Worm (Caenorhabditis elegans) whole organism, L3 larva: ENCODE results near the gene F53A9.8.

ENCODE experiments used
- ZK546.5 ChIP-seq: sonication (generic microtip); optimal IDR thresholded peaks from 2 replicates; lab custom pipeline; 2017; ENCODE audit warnings: missing biosample characterization, missing genetic modification characterization
- aly-2 ChIP-seq: fragments of 150-350 bp; optimal IDR thresholded peaks from 2 replicates; lab custom pipeline; 2014; ENCODE audit warnings: missing biosample characterization, missing genetic modification characterization
- ama-1 ChIP-seq: fragments of 150-350 bp; optimal IDR thresholded peaks from 2 replicates; lab custom pipeline; 2018
- ceh-16 ChIP-seq: sonication (generic microtip); optimal IDR thresholded peaks from 2 replicates; lab custom pipeline; 2017; ENCODE audit warnings: missing biosample characterization, missing genetic modification characterization
- daf-12 ChIP-seq: fragments of 150-350 bp; optimal IDR thresholded peaks from 2 replicates; lab custom pipeline; 2014; ENCODE audit warnings: missing biosample characterization, missing genetic modification reagents, missing genetic modification characterization
- egl-27 ChIP-seq: sonication (generic microtip); optimal IDR thresholded peaks from 4 replicates; lab custom pipeline; 2017; ENCODE audit warnings: missing biosample characterization, missing genetic modification reagents, missing genetic modification characterization
- egl-5 ChIP-seq: fragments of 150-350 bp; optimal IDR thresholded peaks from 2 replicates; lab custom pipeline; 2017; ENCODE audit warnings: missing biosample characterization, missing genetic modification reagents, missing genetic modification characterization, inconsistent platforms
- elt-1 ChIP-seq: fragments of 150-350 bp; optimal IDR thresholded peaks from 2 replicates; lab custom pipeline; 2014; ENCODE audit warnings: missing biosample characterization, missing genetic modification characterization
- elt-2 ChIP-seq: sonication (generic microtip); optimal IDR thresholded peaks from 2 replicates; lab custom pipeline; 2016; ENCODE audit warnings: missing genetic modification reagents, mild to moderate bottlenecking, missing genetic modification characterization, missing compliant biosample characterization
- elt-3 ChIP-seq, 3 experiments: fragments of 150-350 bp in 1 of 3; sonication (generic microtip) in 2 of 3; optimal IDR thresholded peaks; 2 replicates in 2 of 3; 4 replicates in 1 of 3; lab custom pipeline; 2014 to 2017; ENCODE audit warnings: missing biosample characterization in 3 of 3, missing genetic modification characterization in 3 of 3
- fkh-10 ChIP-seq: sonication (generic microtip); optimal IDR thresholded peaks from 2 replicates; lab custom pipeline; 2017; ENCODE audit warnings: missing biosample characterization, missing genetic modification reagents, missing genetic modification characterization
- jun-1 ChIP-seq: fragments of 150-350 bp; optimal IDR thresholded peaks from 2 replicates; lab custom pipeline; 2014; ENCODE audit warnings: missing biosample characterization, missing genetic modification reagents, missing genetic modification characterization
- lin-39 ChIP-seq: fragments of 150-350 bp; optimal IDR thresholded peaks from 2 replicates; lab custom pipeline; 2018; ENCODE audit warnings: missing biosample characterization, missing genetic modification reagents, missing genetic modification characterization
- lsy-12 ChIP-seq: sonication (generic microtip); optimal IDR thresholded peaks from 2 replicates; lab custom pipeline; 2016; ENCODE audit warnings: mild to moderate bottlenecking, missing genetic modification characterization, missing compliant biosample characterization
- mdl-1 ChIP-seq: fragments of 150-350 bp; optimal IDR thresholded peaks from 2 replicates; lab custom pipeline; 2014; ENCODE audit warnings: missing biosample characterization, missing genetic modification characterization
- mml-1 ChIP-seq: fragments of 150-350 bp; sonication (generic microtip); optimal IDR thresholded peaks from 3 replicates; lab custom pipeline; 2014; ENCODE audit warnings: missing biosample characterization, missing genetic modification characterization
- nfya-1 ChIP-seq: sonication (generic microtip); optimal IDR thresholded peaks from 2 replicates; lab custom pipeline; 2017; ENCODE audit warnings: missing genetic modification characterization, mild to moderate bottlenecking, missing compliant biosample characterization, antibody characterized with exemption, moderate library complexity; ENCODE audit not compliant: insufficient read depth
- nhr-23 ChIP-seq: fragments of 150-350 bp; optimal IDR thresholded peaks from 2 replicates; lab custom pipeline; 2014; ENCODE audit warnings: missing biosample characterization, missing genetic modification reagents, missing genetic modification characterization
- nhr-237 ChIP-seq: fragments of 150-350 bp; optimal IDR thresholded peaks from 2 replicates; lab custom pipeline; 2014; ENCODE audit warnings: missing biosample characterization, missing genetic modification characterization
- nhr-25 ChIP-seq: sonication (generic microtip); optimal IDR thresholded peaks from 2 replicates; lab custom pipeline; 2017; ENCODE audit warnings: missing biosample characterization, missing genetic modification characterization
- nhr-28 ChIP-seq: fragments of 150-350 bp; optimal IDR thresholded peaks from 2 replicates; lab custom pipeline; 2014; ENCODE audit warnings: missing biosample characterization, missing genetic modification characterization
- nhr-76 ChIP-seq: fragments of 150-350 bp; sonication (generic microtip); optimal IDR thresholded peaks from 5 replicates; lab custom pipeline; 2014; ENCODE audit warnings: missing biosample characterization, missing genetic modification characterization
- pha-4 ChIP-seq: fragments of 150-350 bp; optimal IDR thresholded peaks from 2 replicates; lab custom pipeline; 2014; ENCODE audit warnings: missing biosample characterization, missing genetic modification reagents, missing genetic modification characterization
- pqm-1 ChIP-seq: fragments of 150-350 bp; optimal IDR thresholded peaks from 2 replicates; lab custom pipeline; 2017; ENCODE audit warnings: missing biosample characterization, missing genetic modification characterization, inconsistent platforms
- skn-1 ChIP-seq: fragments of 150-350 bp; optimal IDR thresholded peaks from 2 replicates; lab custom pipeline; 2014; ENCODE audit warnings: missing biosample characterization, missing genetic modification characterization
- snpc-4 ChIP-seq: fragments of 150-350 bp; optimal IDR thresholded peaks from 2 replicates; lab custom pipeline; 2014; ENCODE audit warnings: missing biosample characterization, missing genetic modification characterization
- tbx-2 ChIP-seq: sonication (generic microtip); optimal IDR thresholded peaks from 2 replicates; lab custom pipeline; 2016; ENCODE audit warnings: mild to moderate bottlenecking, missing genetic modification characterization, missing compliant biosample characterization
- unc-39 ChIP-seq: sonication (generic microtip); optimal IDR thresholded peaks from 4 replicates; lab custom pipeline; 2017; ENCODE audit warnings: missing biosample characterization, missing genetic modification characterization
- unc-62 ChIP-seq: fragments of 150-350 bp; sonication (generic microtip); optimal IDR thresholded peaks from 4 replicates; lab custom pipeline; 2014; ENCODE audit warnings: missing biosample characterization, missing genetic modification reagents, missing genetic modification characterization
- zag-1 ChIP-seq: fragments of 150-350 bp; optimal IDR thresholded peaks from 2 replicates; lab custom pipeline; 2014; ENCODE audit warnings: missing biosample characterization, missing genetic modification characterization

The F53A9.8 gene

DNA sequence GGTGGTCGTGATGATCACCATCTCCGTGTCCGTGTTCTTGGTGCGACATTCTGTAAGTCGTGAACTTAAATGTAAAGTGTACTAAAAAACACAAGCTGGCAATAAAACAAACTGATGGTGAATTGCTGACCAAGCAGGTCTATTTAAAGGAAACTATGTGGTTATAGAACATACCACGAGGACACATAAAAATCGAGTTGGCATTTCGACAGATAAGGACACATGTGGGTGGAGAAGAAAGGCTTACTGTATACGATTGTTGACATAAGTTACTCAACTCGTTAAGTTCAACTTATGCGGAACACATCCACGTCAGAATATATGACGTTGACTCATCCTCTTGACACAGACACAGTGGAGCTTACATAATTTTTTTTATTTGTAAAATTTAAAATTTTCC, at the start of gene F53A9.8:
Gene F53A9.8 (minus strand): TSS at position 49 of the 400 bp plus-strand sequence.
- peak; percentile 71 for TF ChIP-seq pha-4 (tag; lab: Kevin White, UChicago)
- no peak for TF ChIP-seq egl-27 (tag; lab: Kevin White, UChicago)
- peak; percentile 75 for TF ChIP-seq elt-2
- TF ChIP-seq pqm-1 = peak; percentile 61

DNA sequence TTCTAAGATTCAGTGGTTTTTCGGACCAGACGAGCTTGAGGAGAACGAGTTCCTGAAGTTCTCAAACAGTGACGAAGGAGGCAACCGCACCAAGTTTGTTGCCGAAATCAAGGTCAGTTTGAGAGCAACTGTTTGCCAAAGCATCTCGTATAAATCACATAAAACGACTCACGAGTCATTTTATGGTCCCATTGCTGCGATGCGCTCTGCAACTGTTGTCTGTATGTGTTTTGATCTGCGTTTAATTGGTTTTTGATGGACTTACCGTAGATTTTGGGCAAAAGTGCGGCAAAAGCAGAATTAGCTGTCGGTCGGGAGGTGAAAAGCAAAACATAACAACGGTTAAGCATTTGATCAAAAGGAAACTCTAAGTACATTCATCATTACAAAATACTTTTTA, 45.3 kb upstream of the F53A9.8 start:
- TF ChIP-seq egl-5 = peak; percentile 98
- no peak for TF ChIP-seq unc-39 (tag; lab: Kevin White, UChicago)

DNA sequence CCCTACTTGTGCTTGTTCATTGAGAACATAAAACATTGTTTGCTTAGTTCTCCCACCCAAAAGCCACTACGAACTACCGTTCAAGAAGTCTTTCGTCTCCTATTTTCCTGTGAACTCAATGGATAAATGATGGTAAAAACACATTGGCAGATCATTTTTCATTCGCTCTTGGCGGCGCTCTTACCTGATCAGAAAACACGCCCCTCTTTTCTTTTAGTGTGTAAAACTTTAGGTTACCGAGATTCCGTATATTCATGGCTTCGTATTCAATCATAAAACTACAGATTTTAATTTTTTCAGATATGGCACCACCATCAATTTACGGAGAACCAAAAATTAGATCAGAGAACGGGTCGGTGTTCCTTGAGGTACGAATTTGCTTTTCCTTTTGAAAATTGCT, 44.9 kb upstream of the F53A9.8 start, which contains the start of gene zig-12:
Gene zig-12 (plus strand): TSS at position 301 of the 400 bp plus-strand sequence.
- TF ChIP-seq lin-39 (tag; lab: Kevin White, UChicago) (no peak), ama-1 (lab: Kevin White, UChicago) (no peak), nhr-76 (tag; lab: Kevin White, UChicago) (no peak), aly-2 (tag; lab: Kevin White, UChicago) (no peak), tbx-2 (tag; lab: Kevin White, UChicago) (no peak), pqm-1 (no peak), egl-27 (tag; lab: Kevin White, UChicago) (no peak)

DNA sequence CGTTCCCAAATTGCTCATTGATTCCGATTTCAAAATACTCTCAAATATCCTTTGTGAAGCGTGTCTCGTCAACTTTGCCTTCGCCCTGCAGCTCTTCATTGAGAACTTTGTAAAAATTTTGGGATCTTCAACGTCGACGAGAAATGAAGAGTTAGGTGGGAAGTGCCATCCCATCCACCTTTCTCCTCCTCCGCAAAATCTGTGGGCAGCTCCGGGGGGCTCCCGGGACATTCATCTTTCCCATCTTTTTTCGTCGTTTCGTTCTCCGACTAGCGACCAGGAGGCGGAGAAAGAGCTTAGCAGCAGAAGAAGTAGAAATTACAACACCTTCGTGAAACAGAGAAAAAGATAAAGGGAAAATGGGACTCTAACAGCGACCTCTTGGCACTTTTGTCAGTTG, 44.2 kb upstream of the F53A9.8 start:
- TF ChIP-seq nfya-1 (tag; lab: Kevin White, UChicago) = peak; percentile 19
- no peak for TF ChIP-seq lsy-12 (tag; lab: Kevin White, UChicago)

DNA sequence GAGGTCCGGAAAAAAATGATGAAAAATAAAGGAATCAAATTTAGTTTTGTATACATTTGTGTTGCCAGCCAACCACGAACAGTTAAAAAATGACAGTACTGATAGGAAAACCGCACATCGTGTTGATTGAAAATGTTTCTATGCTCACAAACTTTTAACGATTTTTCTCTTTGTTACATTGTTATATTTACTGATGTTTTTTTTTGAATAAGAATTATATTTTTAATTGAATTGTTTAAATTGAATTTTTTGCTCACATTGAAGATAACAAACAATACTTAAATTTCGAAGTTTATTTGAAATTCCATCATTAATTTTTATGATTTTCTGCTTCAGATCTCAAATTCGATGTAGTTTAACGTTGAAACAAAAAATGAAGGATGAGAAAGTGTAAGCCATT, 42.8 kb upstream of the F53A9.8 start, which contains the start of gene M02D8.5:
Gene M02D8.5 (minus strand): TSS at position 101 of the 400 bp plus-strand sequence.
- TF ChIP-seq nhr-25 (no peak), elt-3 (tag; optimal IDR thresholded peaks at IDR 0.05; lab: Kevin White, UChicago) (no peak), nhr-237 (tag; lab: Kevin White, UChicago) (no peak), fkh-10 (GFP tag; lab: Kevin White, UChicago) (no peak), ceh-16 (tag; lab: Kevin White, UChicago) (no peak), aly-2 (tag; lab: Kevin White, UChicago) (no peak), nhr-76 (tag; lab: Kevin White, UChicago) (no peak), pqm-1 (no peak), zag-1 (tag; lab: Kevin White, UChicago) (no peak), unc-62 (GFP tag; lab: Kevin White, UChicago) (no peak), tbx-2 (tag; lab: Kevin White, UChicago) (no peak), skn-1 (no peak), nhr-23 (no peak), elt-1 (tag; lab: Kevin White, UChicago) (no peak)
- TF ChIP-seq, all 47 proteins: peak for 0

DNA sequence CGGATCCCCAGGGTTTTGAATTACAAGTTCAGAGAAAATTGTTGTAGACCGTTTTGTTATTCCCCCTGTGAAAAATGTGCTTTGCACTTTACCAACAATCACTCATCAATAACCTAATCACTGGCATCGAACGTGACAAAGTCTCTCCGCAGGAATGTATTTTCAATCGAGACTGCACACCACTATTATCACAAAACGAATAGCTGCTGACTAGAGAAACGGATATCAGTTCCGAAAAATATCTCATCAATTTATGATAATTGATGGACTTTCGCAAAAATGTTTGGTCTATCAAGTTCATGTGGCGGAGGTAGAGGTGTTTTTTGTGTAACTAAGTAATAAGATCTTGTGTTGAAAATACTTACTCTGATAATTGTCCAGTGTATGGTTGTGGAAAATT, 42.4 kb upstream of the F53A9.8 start:
- TF ChIP-seq tbx-2 (tag; lab: Kevin White, UChicago) = no peak
- peak; percentile 22 for TF ChIP-seq pqm-1
- peak; percentile 18 for TF ChIP-seq lin-39 (tag; lab: Kevin White, UChicago)

DNA sequence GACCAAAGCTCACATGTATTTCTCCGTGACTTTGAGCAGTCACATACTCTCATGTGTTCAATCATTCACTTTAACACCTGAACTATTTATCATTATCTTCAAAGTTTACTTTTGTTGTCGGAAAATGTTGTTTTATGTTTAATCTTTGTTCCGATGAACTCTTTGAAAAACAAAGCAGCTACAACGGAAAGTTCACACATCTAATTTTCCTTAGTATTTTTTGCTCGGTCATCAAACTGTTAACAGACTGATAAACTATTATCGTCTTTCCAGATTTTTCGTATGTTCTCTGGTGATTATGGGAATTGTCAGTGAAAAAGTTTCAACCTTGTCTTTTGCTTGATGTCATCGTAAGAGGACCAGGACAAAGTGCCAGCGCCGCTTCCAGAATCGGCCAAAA, 37.3 kb upstream of the F53A9.8 start:
- TF ChIP-seq pha-4 (tag; lab: Kevin White, UChicago) (peak; percentile 30), elt-2 (peak; percentile 74), snpc-4 (no peak), aly-2 (tag; lab: Kevin White, UChicago) (no peak), pqm-1 (peak; percentile 67)

DNA sequence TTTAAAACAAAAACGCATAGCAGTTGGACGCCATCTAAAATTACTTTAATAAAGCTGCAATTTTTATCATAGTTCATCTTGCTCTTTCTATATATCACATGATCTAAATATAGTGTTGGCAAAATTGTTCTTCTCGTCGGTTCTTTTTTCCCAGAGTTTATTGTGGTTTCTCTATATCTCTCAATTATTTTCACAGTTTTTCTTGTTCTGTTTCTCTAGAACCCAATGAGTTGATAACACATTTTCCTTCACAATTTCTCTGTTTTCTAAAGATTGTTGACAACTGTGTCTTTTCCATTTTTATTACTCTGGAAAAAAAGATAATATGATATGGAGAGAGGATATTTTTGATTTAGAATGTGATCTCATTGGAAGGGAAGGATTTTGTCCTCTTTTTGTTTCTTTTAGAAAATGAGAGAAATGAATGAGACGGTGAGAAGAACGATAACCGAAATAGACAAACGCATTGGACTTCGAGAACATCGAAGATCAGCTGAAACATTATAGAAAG, 35.6 kb upstream of the F53A9.8 start:
- TF ChIP-seq ceh-16 (tag; lab: Kevin White, UChicago) (no peak), ZK546.5 (tag; lab: Kevin White, UChicago) (no peak), jun-1 (tag; lab: Kevin White, UChicago) (no peak), mml-1 (tag; lab: Kevin White, UChicago) (no peak), mdl-1 (tag; lab: Kevin White, UChicago) (no peak), nhr-28 (no peak), egl-5 (no peak), daf-12 (tag; lab: Kevin White, UChicago) (no peak), pha-4 (tag; lab: Kevin White, UChicago) (peak; percentile 6), snpc-4 (no peak), pqm-1 (no peak), lin-39 (tag; lab: Kevin White, UChicago) (no peak), elt-1 (tag; lab: Kevin White, UChicago) (no peak), elt-3 (tag; optimal IDR thresholded peaks at IDR 0.05; lab: Kevin White, UChicago) (no peak), nhr-76 (tag; lab: Kevin White, UChicago) (no peak), elt-2 (peak; percentile 12)
- TF ChIP-seq, all 47 proteins: peak for 2
